Worm (Caenorhabditis elegans) whole organism, young adult: ENCODE measurements around the gene K01A6.6.

Experiments used
- F37B4.10 ChIP-seq: fragments of 200-800 bp; sonication (Bioruptor generic); IDR thresholded peaks from 2 replicates; pipeline ENCODE4 v1.3.6; 2022; ENCODE audit warnings: missing genetic modification characterization, missing compliant biosample characterization
- F49E8.2 ChIP-seq: sonication (generic microtip); optimal IDR thresholded peaks from 3 replicates; lab custom pipeline; 2017; ENCODE audit warnings: missing genetic modification characterization, mild to moderate bottlenecking, missing compliant biosample characterization, antibody characterized with exemption, moderate library complexity; ENCODE audit not compliant: insufficient read depth
- K12H6.12 ChIP-seq: fragments of 200-800 bp; sonication (Bioruptor generic); optimal IDR thresholded peaks from 2 replicates; lab custom pipeline; 2018; ENCODE audit warnings: mild to moderate bottlenecking, missing genetic modification characterization, missing compliant biosample characterization
- athp-1 ChIP-seq: sonication (generic microtip); optimal IDR thresholded peaks from 2 replicates; lab custom pipeline; 2017; ENCODE audit warnings: mild to moderate bottlenecking, missing genetic modification characterization, missing compliant biosample characterization
- attf-3 ChIP-seq: fragments of 200-800 bp; sonication (Bioruptor generic); conservative IDR thresholded peaks from 2 replicates; pipeline ENCODE4 v1.3.6; 2022; ENCODE audit warnings: missing genetic modification reagents, missing genetic modification characterization, missing compliant biosample characterization
- attf-5 ChIP-seq: fragments of 200-800 bp; sonication (Bioruptor generic); optimal IDR thresholded peaks from 2 replicates; lab custom pipeline; 2018; ENCODE audit warnings: mild to moderate bottlenecking, missing genetic modification characterization, missing compliant biosample characterization
- attf-6 ChIP-seq: fragments of 200-800 bp; sonication (Bioruptor generic); IDR thresholded peaks from 2 replicates; pipeline ENCODE4 v1.3.6; 2022; ENCODE audit warnings: missing genetic modification reagents, missing genetic modification characterization, missing compliant biosample characterization
- ccch-3 ChIP-seq: fragments of 200-800 bp; sonication (Bioruptor generic); optimal IDR thresholded peaks from 2 replicates; lab custom pipeline; 2018; ENCODE audit warnings: mild to moderate bottlenecking, missing genetic modification characterization, missing compliant biosample characterization
- cebp-1 ChIP-seq, 2 experiments: fragments of 200-800 bp in 1 of 2; sonication (Bioruptor generic) in 1 of 2; sonication (generic microtip) in 1 of 2; IDR thresholded peaks in 1 of 2; optimal IDR thresholded peaks in 1 of 2; 2 replicates each; pipeline versions ENCODE4 v1.3.6 to Lab custom; 2017 to 2022; ENCODE audit warnings: missing compliant biosample characterization in 2 of 2, missing genetic modification characterization in 2 of 2, mild to moderate bottlenecking in 1 of 2, missing genetic modification reagents in 1 of 2, moderate library complexity in 1 of 2
- ceh-91 ChIP-seq: fragments of 200-800 bp; sonication (Bioruptor generic); IDR thresholded peaks from 2 replicates; pipeline ENCODE4 v1.3.6; 2022; ENCODE audit warnings: missing genetic modification reagents, missing genetic modification characterization, missing compliant biosample characterization
- chd-7 ChIP-seq: sonication (generic microtip); optimal IDR thresholded peaks from 2 replicates; lab custom pipeline; 2016; ENCODE audit warnings: mild to moderate bottlenecking, missing genetic modification characterization, moderate library complexity, missing compliant biosample characterization
- die-1 ChIP-seq: sonication (generic microtip); optimal IDR thresholded peaks from 2 replicates; lab custom pipeline; 2016; ENCODE audit warnings: missing genotype, mild to moderate bottlenecking, missing genetic modification characterization, missing compliant biosample characterization
- dpl-1 ChIP-seq: fragments of 150-350 bp; optimal IDR thresholded peaks from 2 replicates; lab custom pipeline; 2014; ENCODE audit warnings: missing biosample characterization, missing genetic modification reagents, missing genetic modification characterization
- egrh-3 ChIP-seq: fragments of 200-800 bp; sonication (Bioruptor generic); IDR thresholded peaks from 2 replicates; pipeline ENCODE4 v1.3.6; 2022; ENCODE audit warnings: missing genetic modification reagents, missing genetic modification characterization, missing compliant biosample characterization
- ets-4 ChIP-seq: fragments of 200-800 bp; sonication (Bioruptor generic); optimal IDR thresholded peaks from 2 replicates; lab custom pipeline; 2018; ENCODE audit warnings: mild to moderate bottlenecking, missing genetic modification characterization, missing compliant biosample characterization
- hlh-12 ChIP-seq: sonication (generic microtip); optimal IDR thresholded peaks from 2 replicates; lab custom pipeline; 2016; ENCODE audit warnings: missing genetic modification characterization, missing compliant biosample characterization
- lag-1 ChIP-seq: fragments of 200-800 bp; sonication (Bioruptor generic); IDR thresholded peaks from 2 replicates; pipeline ENCODE4 v1.3.6; 2022; ENCODE audit warnings: missing genetic modification reagents, missing genetic modification characterization, missing compliant biosample characterization
- let-526 ChIP-seq: fragments of 200-800 bp; sonication (Bioruptor generic); IDR thresholded peaks from 2 replicates; pipeline ENCODE4 v1.3.6; 2022; ENCODE audit warnings: missing genetic modification reagents, missing genetic modification characterization, missing compliant biosample characterization
- lin-26 ChIP-seq: fragments of 200-800 bp; sonication (Bioruptor generic); IDR thresholded peaks from 2 replicates; pipeline ENCODE4 v1.3.6; 2022; ENCODE audit warnings: missing genetic modification reagents, missing genetic modification characterization, missing compliant biosample characterization
- lin-35 ChIP-seq, 3 experiments: fragments of 150-350 bp in 2 of 3; sonication (generic microtip) in 1 of 3; optimal IDR thresholded peaks; 2 replicates each; lab custom pipeline; 2014 to 2018; ENCODE audit warnings: missing biosample characterization in 3 of 3, missing genetic modification characterization in 3 of 3, missing genetic modification reagents in 3 of 3
- lin-40 ChIP-seq: sonication (generic microtip); optimal IDR thresholded peaks from 2 replicates; lab custom pipeline; 2016; ENCODE audit warnings: missing genetic modification characterization, mild to moderate bottlenecking, missing compliant biosample characterization, missing genotype, missing genetic modification reagents
- lsy-27 ChIP-seq: sonication (generic microtip); optimal IDR thresholded peaks from 2 replicates; lab custom pipeline; 2017; ENCODE audit warnings: missing genetic modification characterization, mild to moderate bottlenecking, missing compliant biosample characterization, antibody characterized with exemption, missing genotype, borderline replicate concordance; ENCODE audit not compliant: insufficient read depth
- madf-3 ChIP-seq: fragments of 200-800 bp; sonication (Bioruptor generic); IDR thresholded peaks from 2 replicates; pipeline ENCODE4 v1.3.6; 2022; ENCODE audit warnings: missing genetic modification reagents, missing genetic modification characterization, missing compliant biosample characterization
- madf-6 ChIP-seq: fragments of 200-800 bp; sonication (Bioruptor generic); IDR thresholded peaks from 2 replicates; pipeline ENCODE4 v1.3.6; 2022; ENCODE audit warnings: missing genetic modification reagents, missing genetic modification characterization, missing compliant biosample characterization
- mxl-1 ChIP-seq: sonication (generic microtip); optimal IDR thresholded peaks from 2 replicates; lab custom pipeline; 2016; ENCODE audit warnings: missing genetic modification characterization, missing compliant biosample characterization
- nhr-80 ChIP-seq: sonication (generic microtip); optimal IDR thresholded peaks from 2 replicates; lab custom pipeline; 2016; ENCODE audit warnings: missing genetic modification characterization, missing compliant biosample characterization
- nhr-90 ChIP-seq: sonication (generic microtip); optimal IDR thresholded peaks from 2 replicates; lab custom pipeline; 2016; ENCODE audit warnings: missing genotype, mild to moderate bottlenecking, missing genetic modification characterization, missing compliant biosample characterization
- pbrm-1 ChIP-seq: fragments of 200-800 bp; sonication (Bioruptor generic); IDR thresholded peaks from 2 replicates; pipeline ENCODE4 v1.3.6; 2022; ENCODE audit warnings: missing genetic modification reagents, missing genetic modification characterization, missing compliant biosample characterization
- snpc-4 ChIP-seq, 5 experiments: fragments of 150-350 bp in 1 of 5; sonication (generic microtip) in 4 of 5; optimal IDR thresholded peaks; 2 replicates each; lab custom pipeline; 2014 to 2018; ENCODE audit warnings: missing genetic modification characterization in 5 of 5, missing biosample characterization in 3 of 5, antibody characterized with exemption in 2 of 5, mild to moderate bottlenecking in 2 of 5, missing compliant biosample characterization in 2 of 5, missing genotype in 2 of 5, moderate library complexity in 2 of 5, missing genetic modification reagents in 1 of 5
- unc-62 ChIP-seq: fragments of 150-350 bp; optimal IDR thresholded peaks from 2 replicates; lab custom pipeline; 2014; ENCODE audit warnings: missing biosample characterization, missing genetic modification reagents, missing genetic modification characterization
- ztf-22 ChIP-seq: fragments of 200-800 bp; sonication (Bioruptor generic); optimal IDR thresholded peaks from 2 replicates; lab custom pipeline; 2018; ENCODE audit warnings: mild to moderate bottlenecking, missing genetic modification characterization, moderate library complexity, missing compliant biosample characterization
- ztf-28 ChIP-seq: fragments of 200-800 bp; sonication (Bioruptor generic); IDR thresholded peaks from 2 replicates; pipeline ENCODE4 v1.3.6; 2022; ENCODE audit warnings: missing genetic modification reagents, missing genetic modification characterization, missing compliant biosample characterization
- ztf-6 ChIP-seq: fragments of 200-800 bp; sonication (Bioruptor generic); IDR thresholded peaks from 2 replicates; pipeline ENCODE4 v1.3.6; 2022; ENCODE audit warnings: missing genetic modification reagents, missing genetic modification characterization, missing compliant biosample characterization

Gene K01A6.6

DNA sequence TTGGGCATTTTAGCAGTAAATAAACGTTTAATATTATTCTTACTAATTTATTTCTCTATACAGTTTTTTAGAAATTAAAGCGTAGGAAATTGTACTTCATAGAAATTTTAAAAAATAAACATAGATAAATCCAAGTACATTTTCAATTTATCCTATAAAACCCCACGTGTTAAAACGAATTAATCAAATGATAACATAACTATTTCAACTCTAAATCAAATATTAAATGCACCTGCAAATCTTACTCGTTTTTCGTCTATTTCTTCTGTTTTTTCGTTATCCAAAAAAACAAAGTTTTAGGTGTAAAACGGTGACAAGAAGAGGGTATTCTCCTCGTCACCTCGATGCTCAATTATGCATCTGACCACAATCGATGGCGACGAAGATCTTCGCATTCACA lies at the start of gene K01A6.6:
Gene K01A6.6, plus strand, starts transcription at position 301 of the 400 bp plus-strand sequence.
- TF ChIP-seq hlh-12 (tag; lab: Kevin White, UChicago) (no peak), madf-3 (GFP tag; lab: Robert Waterston, UW) (no peak), mxl-1 (no peak), attf-5 (GFP tag; lab: Kevin White, UChicago) (no peak), egrh-3 (GFP tag; lab: Robert Waterston, UW) (no peak), lag-1 (GFP tag; lab: Robert Waterston, UW) (no peak), ztf-6 (no peak), K12H6.12 (no peak), chd-7 (tag; lab: Kevin White, UChicago) (no peak), ccch-3 (GFP tag; lab: Kevin White, UChicago) (no peak), let-526 (GFP tag; lab: Robert Waterston, UW) (no peak), lin-26 (no peak), ets-4 (no peak), F37B4.10 (no peak), attf-3 (GFP tag; lab: Robert Waterston, UW) (no peak), lin-35 (GFP tag; optimal IDR thresholded peaks at IDR 0.05; lab: Kevin White, UChicago) (no peak), madf-6 (GFP tag; lab: Robert Waterston, UW) (no peak), ztf-28 (GFP tag; lab: Robert Waterston, UW) (no peak), ztf-22 (GFP tag; lab: Kevin White, UChicago) (no peak), lsy-27 (tag; lab: Kevin White, UChicago) (no peak)

DNA sequence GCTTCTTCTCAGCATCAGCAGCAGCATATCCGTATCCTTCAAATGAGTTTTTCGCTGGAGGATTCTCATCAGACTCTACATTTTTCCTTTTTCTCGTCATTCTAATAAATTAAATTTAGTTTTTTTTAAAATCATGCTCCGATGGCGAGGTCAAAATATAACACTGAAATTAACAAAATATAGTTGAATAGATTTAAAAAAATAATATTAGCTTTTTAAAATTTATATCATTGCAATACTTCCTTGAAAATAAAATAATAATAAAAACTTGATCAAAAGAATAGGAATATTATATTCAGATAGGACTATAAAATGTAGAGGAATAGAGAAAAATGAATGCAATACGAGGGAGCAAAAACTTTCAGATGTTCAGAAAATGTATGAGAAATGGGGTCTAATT lies 47.1 kb upstream of the K01A6.6 start, which contains the start of gene ZK792.5:
Gene ZK792.5, minus strand, starts transcription at position 101 of the 400 bp plus-strand sequence.
- TF ChIP-seq attf-6 (GFP tag; lab: Robert Waterston, UW): 0 out of 2 replicates have a peak, but pooled peaks have one; percentile 1
- TF ChIP-seq ccch-3 (GFP tag; lab: Kevin White, UChicago): no peak
- no peak for TF ChIP-seq F49E8.2 (tag; lab: Kevin White, UChicago)

DNA sequence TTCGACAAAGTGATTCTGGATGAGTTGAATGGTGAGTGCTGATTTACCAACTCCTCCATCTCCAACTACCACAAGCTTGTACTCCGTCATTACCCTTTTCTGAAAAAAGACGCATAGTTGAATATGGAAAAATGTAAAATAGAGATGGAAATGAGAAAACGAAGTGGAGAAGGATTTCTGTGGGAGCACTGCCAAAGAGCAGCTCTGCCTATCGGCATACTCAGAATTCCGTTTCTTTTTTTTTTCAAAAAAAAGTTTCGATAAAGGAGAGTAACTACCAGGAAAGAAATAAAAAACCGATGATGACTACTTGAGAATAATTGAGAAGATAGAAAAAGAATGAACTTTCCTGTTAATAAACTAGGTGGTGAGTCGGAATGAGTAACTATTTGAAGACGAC lies 44.1 kb upstream of the K01A6.6 start, which contains the start of gene let-60:
Gene let-60, minus strand, starts transcription at position 101 of the 400 bp plus-strand sequence.
- TF ChIP-seq lag-1 (GFP tag; lab: Robert Waterston, UW) (no peak), unc-62 (GFP tag; lab: Kevin White, UChicago) (no peak), die-1 (no peak), snpc-4 (GFP tag; optimal IDR thresholded peaks at IDR 0.05; lab: Kevin White, UChicago) (no peak), snpc-4 (tag; optimal IDR thresholded peaks at IDR 0.05; lab: Kevin White, UChicago) (no peak), nhr-90 (no peak), ceh-91 (GFP tag; lab: Robert Waterston, UW) (no peak), dpl-1 (GFP tag; lab: Kevin White, UChicago) (no peak)

DNA sequence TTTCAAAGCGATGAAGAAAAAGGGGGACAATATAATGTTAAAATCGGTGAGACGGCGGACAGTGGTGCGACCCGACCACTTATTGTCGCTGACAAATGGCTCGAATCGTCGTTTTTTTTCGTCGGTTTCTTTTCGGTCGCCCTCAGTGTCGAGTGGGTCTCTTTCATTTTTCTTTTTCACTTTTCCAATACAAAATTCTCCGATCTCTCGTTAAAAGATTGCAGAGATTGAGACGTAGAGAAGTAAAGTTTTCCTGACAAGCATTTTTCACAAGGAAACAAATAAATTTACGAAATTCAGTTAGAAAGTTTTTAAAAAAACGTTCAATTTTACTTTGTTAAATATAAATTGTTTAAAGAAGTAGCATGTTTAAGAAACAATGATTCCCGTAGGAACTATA lies 43.6 kb upstream of the K01A6.6 start:
- TF ChIP-seq athp-1 (tag; lab: Kevin White, UChicago) (no peak), lin-40 (tag; lab: Kevin White, UChicago) (no peak), chd-7 (tag; lab: Kevin White, UChicago) (no peak), cebp-1 (GFP tag; IDR thresholded peaks at IDR 0.05; lab: Robert Waterston, UW) (no peak), cebp-1 (tag; optimal IDR thresholded peaks at IDR 0.05; lab: Kevin White, UChicago) (peak; percentile 22), pbrm-1 (GFP tag; lab: Robert Waterston, UW) (no peak), nhr-80 (tag; lab: Kevin White, UChicago) (peak; percentile 12), hlh-12 (tag; lab: Kevin White, UChicago) (no peak), snpc-4 (GFP tag; optimal IDR thresholded peaks at IDR 0.05; lab: Kevin White, UChicago) (no peak), snpc-4 (tag; optimal IDR thresholded peaks at IDR 0.05; lab: Kevin White, UChicago) (peak in 1 of 4 experiments; percentile 25)
